Fruit fly (Drosophila melanogaster) whole organism, wandering third instar larva: Measurements from ENCODE around the gene tweek.

ENCODE experiments used
- Abd-B ChIP-seq: fragments of >200 bp; optimal IDR thresholded peaks from 2 replicates; lab custom pipeline; 2017; ENCODE audit warnings: missing biosample characterization, missing genetic modification characterization
- CG32264 ChIP-seq: fragments of 200-800 bp; sonication (Bioruptor generic); optimal IDR thresholded peaks from 2 replicates; lab custom pipeline; 2016; ENCODE audit warnings: missing biosample characterization, missing genetic modification characterization
- CG9705 ChIP-seq: fragments of 200-800 bp; sonication (Bioruptor generic); optimal IDR thresholded peaks from 2 replicates; lab custom pipeline; 2018; ENCODE audit warnings: missing biosample characterization, mild to moderate bottlenecking, missing genetic modification characterization
- CrebA ChIP-seq: fragments of 200-800 bp; sonication (Bioruptor generic); optimal IDR thresholded peaks from 2 replicates; lab custom pipeline; 2016; ENCODE audit warnings: missing biosample characterization, mild to moderate bottlenecking, missing genetic modification characterization, borderline replicate concordance
- Dfd ChIP-seq: fragments of >200 bp; optimal IDR thresholded peaks from 2 replicates; lab custom pipeline; 2017; ENCODE audit warnings: missing biosample characterization, missing genetic modification characterization
- Dif ChIP-seq: fragments of 200-275, 200-300 bp; sonication (Bioruptor generic); optimal IDR thresholded peaks from 2 replicates; lab custom pipeline; 2018; ENCODE audit warnings: missing biosample characterization, missing genetic modification characterization; ENCODE audit not compliant: partially characterized antibody
- HLH106 ChIP-seq: fragments of 200-800 bp; optimal IDR thresholded peaks from 3 replicates; lab custom pipeline; 2019; ENCODE audit warnings: missing biosample characterization, mild to moderate bottlenecking, missing genetic modification characterization, moderate library complexity
- Hnf4 ChIP-seq: fragments of 200-800 bp; sonication (Bioruptor generic); optimal IDR thresholded peaks from 2 replicates; lab custom pipeline; 2016; ENCODE audit warnings: missing biosample characterization, mild to moderate bottlenecking, missing genetic modification characterization
- Hr78 ChIP-seq: fragments of >200 bp; optimal IDR thresholded peaks from 2 replicates; lab custom pipeline; 2017; ENCODE audit warnings: missing biosample characterization, missing genetic modification characterization
- Myc ChIP-seq: fragments of >200 bp; optimal IDR thresholded peaks from 2 replicates; lab custom pipeline; 2017
- N ChIP-seq: fragments of >200 bp; optimal IDR thresholded peaks from 2 replicates; lab custom pipeline; 2018; ENCODE audit warnings: missing biosample characterization, missing external identifiers, missing genetic modification characterization
- OdsH ChIP-seq: fragments of 200-800 bp; sonication (Bioruptor generic); optimal IDR thresholded peaks from 2 replicates; lab custom pipeline; 2016; ENCODE audit warnings: missing biosample characterization, mild to moderate bottlenecking, missing genetic modification characterization
- Rel ChIP-seq, 2 experiments: fragments of 200-800 bp; sonication (Bioruptor generic) in 1 of 2; optimal IDR thresholded peaks; 2 replicates in 1 of 2; 3 replicates in 1 of 2; lab custom pipeline; 2016 to 2019; ENCODE audit warnings: mild to moderate bottlenecking in 2 of 2, missing biosample characterization in 2 of 2, missing genetic modification characterization in 2 of 2, moderate library complexity in 1 of 2
- Sp1 ChIP-seq: fragments of 200-800 bp; sonication (Bioruptor generic); optimal IDR thresholded peaks from 3 replicates; lab custom pipeline; 2019; ENCODE audit warnings: missing biosample characterization, mild to moderate bottlenecking, missing genetic modification characterization, moderate library complexity
- br ChIP-seq: fragments of 200-800 bp; sonication (Bioruptor generic); optimal IDR thresholded peaks from 2 replicates; lab custom pipeline; 2016; ENCODE audit warnings: missing biosample characterization, missing genetic modification characterization
- brk ChIP-seq: fragments of 200-800 bp; sonication (Bioruptor generic); optimal IDR thresholded peaks from 2 replicates; lab custom pipeline; 2016; ENCODE audit warnings: missing biosample characterization, mild to moderate bottlenecking, missing genetic modification characterization
- dl ChIP-seq, 2 experiments: fragments of 175-275, 200-275 bp in 1 of 2; fragments of 200-275 bp in 1 of 2; sonication (Bioruptor generic); optimal IDR thresholded peaks; lab custom pipeline; 2018; ENCODE audit warnings: mild to moderate bottlenecking in 2 of 2, missing biosample characterization in 2 of 2, missing genetic modification characterization in 2 of 2, moderate library complexity in 2 of 2; ENCODE audit not compliant: partially characterized antibody in 2 of 2, insufficient read depth in 1 of 2
- dmrt93B ChIP-seq: fragments of 200-800 bp; sonication (Bioruptor generic); optimal IDR thresholded peaks from 2 replicates; lab custom pipeline; 2018; ENCODE audit warnings: missing biosample characterization, mild to moderate bottlenecking, missing genetic modification characterization
- foxo ChIP-seq, 2 experiments: fragments of 200-800 bp; sonication (Bioruptor generic); optimal IDR thresholded peaks; 2 replicates in 1 of 2; 3 replicates in 1 of 2; lab custom pipeline; 2016 to 2017; ENCODE audit warnings: missing biosample characterization in 2 of 2, missing genetic modification characterization in 2 of 2
- fru ChIP-seq: fragments of 200-800 bp; sonication (Bioruptor generic); optimal IDR thresholded peaks from 3 replicates; lab custom pipeline; 2016; ENCODE audit warnings: missing biosample characterization, mild to moderate bottlenecking, missing genetic modification characterization
- jim ChIP-seq: fragments of 175-275, 200-325 bp; sonication (Bioruptor generic); optimal IDR thresholded peaks from 2 replicates; lab custom pipeline; 2016; ENCODE audit warnings: missing biosample characterization, mild to moderate bottlenecking, missing genetic modification characterization
- lola ChIP-seq: fragments of >200 bp; optimal IDR thresholded peaks from 2 replicates; lab custom pipeline; 2017; ENCODE audit warnings: missing biosample characterization, missing genetic modification characterization
- pan ChIP-seq: fragments of >200 bp; optimal IDR thresholded peaks from 2 replicates; lab custom pipeline; 2017
- psq ChIP-seq: fragments of 200-800 bp; sonication (Bioruptor generic); optimal IDR thresholded peaks from 3 replicates; lab custom pipeline; 2017; ENCODE audit warnings: missing biosample characterization, mild to moderate bottlenecking, missing genetic modification characterization, moderate library complexity
- sage ChIP-seq: fragments of 200-800 bp; sonication (Bioruptor generic); optimal IDR thresholded peaks from 2 replicates; lab custom pipeline; 2016; ENCODE audit warnings: missing biosample characterization, mild to moderate bottlenecking, missing genetic modification characterization
- sv ChIP-seq: fragments of 200-800 bp; sonication (Bioruptor generic); optimal IDR thresholded peaks from 3 replicates; lab custom pipeline; 2016; ENCODE audit warnings: missing biosample characterization, missing genetic modification characterization
- tai ChIP-seq: sonication (Bioruptor generic); optimal IDR thresholded peaks from 2 replicates; lab custom pipeline; 2016; ENCODE audit warnings: missing biosample characterization, missing genetic modification characterization
- usp ChIP-seq: fragments of >200 bp; optimal IDR thresholded peaks from 2 replicates; lab custom pipeline; 2017; ENCODE audit warnings: missing biosample characterization, missing genetic modification characterization
- woc ChIP-seq: sonication (Bioruptor generic); optimal IDR thresholded peaks from 2 replicates; lab custom pipeline; 2016; ENCODE audit warnings: missing biosample characterization, mild to moderate bottlenecking, missing genetic modification characterization

The tweek gene

DNA sequence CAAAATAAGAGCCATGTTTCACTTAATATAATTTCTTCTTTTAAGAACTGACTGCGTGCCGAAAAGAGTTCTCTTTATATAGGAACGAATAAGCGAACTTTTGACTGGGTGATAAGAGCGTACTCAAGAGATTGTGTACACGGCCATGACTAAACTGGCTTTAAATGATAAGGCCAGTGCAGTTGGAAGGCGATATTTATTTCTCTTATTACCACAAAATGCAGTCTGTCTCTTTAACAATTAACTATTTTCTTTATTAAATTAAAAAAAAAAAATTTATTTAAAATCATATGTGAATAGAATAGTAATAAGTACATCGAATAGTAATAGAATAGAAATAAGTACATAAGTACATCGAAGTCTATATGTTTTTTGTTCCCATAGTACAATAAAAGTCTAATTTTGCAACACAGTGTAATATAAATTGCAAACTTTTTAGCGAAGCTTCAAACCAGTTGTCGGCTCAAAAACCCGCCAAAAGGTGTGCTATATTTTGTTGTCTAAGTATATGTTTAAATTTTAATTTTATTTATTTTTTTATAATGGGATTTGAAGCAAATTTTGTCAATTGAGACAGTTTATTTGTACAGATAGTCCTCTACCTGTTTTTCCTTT is 35.9 kb upstream of the tweek start, which contains the start of gene CG31810:
Gene CG31810 (minus strand): TSS at position 51 of the 615 bp plus-strand sequence.
- TF ChIP-seq N (GFP tag; lab: Kevin White, UChicago) (no peak), Abd-B (GFP tag; lab: Kevin White, UChicago) (no peak), usp (GFP tag; lab: Kevin White, UChicago) (no peak), CG32264 (no peak), CrebA (GFP tag; lab: Kevin White, UChicago) (no peak), pan (lab: Kevin White, UChicago) (no peak), tai (GFP tag; lab: Kevin White, UChicago) (no peak), Dif (GFP tag; lab: Kevin White, UChicago) (peak; percentile 28), Hr78 (GFP tag; lab: Kevin White, UChicago) (no peak), woc (GFP tag; lab: Kevin White, UChicago) (no peak), CG9705 (GFP tag; lab: Kevin White, UChicago) (no peak), Myc (lab: Kevin White, UChicago) (peak; percentile 36), Sp1 (GFP tag; lab: Kevin White, UChicago) (no peak), dl (GFP tag; optimal IDR thresholded peaks at IDR 0.05; lab: Kevin White, UChicago; ENCODE audit: insufficient read depth in 1 of 2, partially characterized antibody in 2 of 2) (peak in 1 of 2 experiments; percentile 31), Hnf4 (no peak), Rel (GFP tag; optimal IDR thresholded peaks at IDR 0.05; lab: Kevin White, UChicago) (no peak), Rel (tag; optimal IDR thresholded peaks at IDR 0.05; lab: Kevin White, UChicago) (no peak), lola (GFP tag; lab: Kevin White, UChicago) (no peak), jim (GFP tag; lab: Kevin White, UChicago) (no peak), brk (GFP tag; lab: Kevin White, UChicago) (no peak), foxo (GFP tag; optimal IDR thresholded peaks at IDR 0.05; lab: Kevin White, UChicago) (no peak), HLH106 (peak; percentile 1), sv (GFP tag; lab: Kevin White, UChicago) (no peak), br (GFP tag; lab: Kevin White, UChicago) (no peak), OdsH (GFP tag; lab: Kevin White, UChicago) (no peak), dmrt93B (GFP tag; lab: Kevin White, UChicago) (no peak), sage (GFP tag; lab: Kevin White, UChicago) (no peak)

DNA sequence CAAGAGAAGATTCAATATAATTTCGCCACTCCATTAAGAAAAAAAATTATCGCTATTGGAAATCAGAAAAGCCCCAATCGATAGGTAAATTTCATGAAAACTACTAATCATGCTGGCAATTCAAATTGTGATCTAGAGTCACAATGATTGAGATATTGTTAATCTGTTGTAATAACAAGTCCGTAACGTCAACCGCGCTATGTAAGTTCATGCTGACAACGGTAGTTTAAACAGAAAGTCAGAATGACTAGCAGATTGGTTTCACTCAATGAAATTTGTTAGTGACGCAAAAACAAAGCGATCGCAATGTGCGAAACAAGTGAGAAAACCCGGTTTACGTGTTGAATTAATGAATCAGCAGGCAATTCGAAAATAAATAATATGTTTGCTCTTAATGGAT is 31.2 kb upstream of the tweek start:
- TF ChIP-seq CG9705 (GFP tag; lab: Kevin White, UChicago) = no peak
- TF ChIP-seq Dif (GFP tag; lab: Kevin White, UChicago) = no peak
- TF ChIP-seq foxo (GFP tag; optimal IDR thresholded peaks at IDR 0.05; lab: Kevin White, UChicago) = no peak
- TF ChIP-seq Sp1 (GFP tag; lab: Kevin White, UChicago) = no peak
- no peak for TF ChIP-seq fru
- TF ChIP-seq HLH106 = no peak
- TF ChIP-seq Hr78 (GFP tag; lab: Kevin White, UChicago) = no peak
- no peak for TF ChIP-seq OdsH (GFP tag; lab: Kevin White, UChicago)

DNA sequence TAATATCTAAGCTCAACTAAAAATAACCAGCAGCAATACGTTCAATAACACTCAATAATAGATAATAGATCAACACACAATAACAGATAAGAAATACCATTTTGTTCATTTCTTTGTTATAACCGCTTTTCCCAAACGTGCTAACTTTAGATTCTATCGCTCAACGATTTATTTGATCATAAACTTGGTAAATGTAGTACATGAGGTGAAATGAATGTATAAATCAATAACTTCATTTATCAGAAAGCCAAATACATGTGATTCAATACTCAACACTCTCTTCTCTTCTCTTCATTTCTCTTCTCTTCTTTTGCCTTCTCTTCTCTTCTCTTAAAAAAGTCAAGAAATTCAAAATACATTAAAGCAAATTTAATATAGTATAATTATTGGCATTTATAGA is 30.6 kb upstream of the tweek start:
- TF ChIP-seq Dif (GFP tag; lab: Kevin White, UChicago) (peak; percentile 24), psq (GFP tag; lab: Kevin White, UChicago) (no peak), Dfd (GFP tag; lab: Kevin White, UChicago) (no peak), dl (GFP tag; optimal IDR thresholded peaks at IDR 0.05; lab: Kevin White, UChicago; ENCODE audit: insufficient read depth in 1 of 2, partially characterized antibody in 2 of 2) (peak in 1 of 2 experiments; percentile 1), jim (GFP tag; lab: Kevin White, UChicago) (no peak), OdsH (GFP tag; lab: Kevin White, UChicago) (no peak), Sp1 (GFP tag; lab: Kevin White, UChicago) (no peak), sv (GFP tag; lab: Kevin White, UChicago) (no peak), Rel (GFP tag; optimal IDR thresholded peaks at IDR 0.05; lab: Kevin White, UChicago) (no peak), Rel (tag; optimal IDR thresholded peaks at IDR 0.05; lab: Kevin White, UChicago) (no peak), fru (no peak)

DNA sequence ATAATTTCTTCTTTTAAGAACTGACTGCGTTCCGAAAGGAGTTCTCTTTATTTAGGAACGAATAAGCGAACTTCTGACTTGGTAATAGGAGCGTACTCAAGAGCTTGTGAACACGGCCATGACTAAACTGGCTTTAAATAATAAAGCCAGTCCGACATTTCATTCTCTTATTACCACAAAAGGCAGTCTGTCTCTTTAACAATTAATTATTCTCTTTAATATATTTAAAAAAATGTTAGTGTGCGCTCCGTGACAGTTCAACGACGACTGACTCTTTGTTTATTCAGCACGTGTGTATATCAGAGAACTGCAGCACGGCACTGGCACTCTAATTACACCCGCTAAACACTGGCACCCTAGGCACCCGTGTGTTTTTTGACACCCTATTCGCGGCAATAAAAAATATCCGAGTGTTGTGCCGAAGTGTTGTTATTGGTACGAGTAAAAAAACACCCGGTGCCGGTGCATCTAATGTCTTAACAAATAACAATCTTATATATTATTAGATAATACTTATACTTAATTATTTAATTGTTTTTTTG is 29.8 kb upstream of the tweek start, which contains the start of gene CG31809:
Gene CG31809 (minus strand): TSS at position 249 of the 542 bp plus-strand sequence.
- TF ChIP-seq sv (GFP tag; lab: Kevin White, UChicago) (no peak), CrebA (GFP tag; lab: Kevin White, UChicago) (peak; percentile 14)
